Fruit fly (Drosophila melanogaster): ENCODE results near the gene chp.

The chp gene

dm6 chr3R:31241109-31241508, 30.6 kb upstream of the chp start (continued):
- TF ChIP-seq sens (GFP tag) (peak; percentile 62), chm (GFP tag; IDR thresholded peaks at IDR 0.05) (no peak), CG2199 (GFP tag; IDR thresholded peaks at IDR 0.05) (no peak), dmrt99B (tag; optimal IDR thresholded peaks at IDR 0.05) (peak; percentile 17), twi (tag; optimal IDR thresholded peaks at IDR 0.05) (no peak), CG7963 (GFP tag; IDR thresholded peaks at IDR 0.05; ENCODE audit: partially characterized antibody) (no peak), CG31365 (tag; optimal IDR thresholded peaks at IDR 0.05) (no peak), CG12155 (GFP tag; optimal IDR thresholded peaks at IDR 0.05) (no peak), Dip2 (GFP tag; IDR thresholded peaks at IDR 0.05) (no peak), CG6683 (GFP tag; optimal IDR thresholded peaks at IDR 0.05) (no peak), CG2712 (tag; optimal IDR thresholded peaks at IDR 0.05) (no peak), CG17361 (GFP tag; IDR thresholded peaks at IDR 0.05) (no peak), Antp (GFP tag; optimal IDR thresholded peaks at IDR 0.05) (no peak), Asciz (GFP tag; optimal IDR thresholded peaks at IDR 0.05) (peak; percentile 26), Xrp1 (GFP tag; IDR thresholded peaks at IDR 0.05) (no peak), zfh1 (GFP tag; IDR thresholded peaks at IDR 0.05) (no peak), fd96Cb (tag; optimal IDR thresholded peaks at IDR 0.05) (no peak), shn (GFP tag; optimal IDR thresholded peaks at IDR 0.05) (no peak), crp (GFP tag; optimal IDR thresholded peaks at IDR 0.05) (no peak), CG15601 (tag; optimal IDR thresholded peaks at IDR 0.05) (peak; percentile 11), CG4424 (GFP tag; optimal IDR thresholded peaks at IDR 0.05) (no peak), h (optimal IDR thresholded peaks at IDR 0.05) (no peak), sr (GFP tag; IDR thresholded peaks at IDR 0.05) (no peak), ERR (GFP tag; optimal IDR thresholded peaks at IDR 0.05) (no peak), chn (GFP tag; optimal IDR thresholded peaks at IDR 0.05) (no peak), Awh (GFP tag; IDR thresholded peaks at IDR 0.05) (peak; percentile 52; the same call in 1 of the 2 replicates), Hsf (GFP tag; optimal IDR thresholded peaks at IDR 0.05) (no peak), CG12236 (GFP tag; optimal IDR thresholded peaks at IDR 0.05) (no peak), Dbx (GFP tag; IDR thresholded peaks at IDR 0.05) (no peak), pros (GFP tag; optimal IDR thresholded peaks at IDR 0.05) (peak; percentile 63), Fer2 (tag; optimal IDR thresholded peaks at IDR 0.05) (no peak), CG6813 (GFP tag; optimal IDR thresholded peaks at IDR 0.05) (peak; percentile 19), Max (GFP tag; optimal IDR thresholded peaks at IDR 0.05) (no peak), Blimp-1 (GFP tag; optimal IDR thresholded peaks at IDR 0.05) (no peak), Dp (GFP tag; optimal IDR thresholded peaks at IDR 0.05) (no peak), CG32772 (GFP tag; IDR thresholded peaks at IDR 0.05) (no peak), CG9215 (GFP tag; IDR thresholded peaks at IDR 0.05) (no peak), bab2 (GFP tag; optimal IDR thresholded peaks at IDR 0.05) (no peak), CG43689 (GFP tag; IDR thresholded peaks at IDR 0.05) (no peak), E2f2 (GFP tag; IDR thresholded peaks at IDR 0.05) (no peak), otp (GFP tag; IDR thresholded peaks at IDR 0.05) (0 out of 3 replicates have a peak, but pooled peaks have one; percentile 25), rib (GFP tag; IDR thresholded peaks at IDR 0.05) (no peak), CG14860 (GFP tag; IDR thresholded peaks at IDR 0.05; ENCODE audit: partially characterized antibody) (no peak), jing (GFP tag; optimal IDR thresholded peaks at IDR 0.05) (no peak), Dip3 (GFP tag; optimal IDR thresholded peaks at IDR 0.05) (no peak)

All from whole organism, embryonic.